Fruit fly (Drosophila melanogaster) whole organism, embryonic: ENCODE data around the gene CG34126.

Experiments
- Atf3 ChIP-seq: fragments of 200-800 bp; sonication (Bioruptor generic); optimal IDR thresholded peaks from 3 replicates; lab custom pipeline; 2016; ENCODE audit warnings: missing biosample characterization, missing genetic modification characterization
- Awh ChIP-seq: fragments of 200-800 bp; sonication (Bioruptor generic); IDR thresholded peaks from 2 replicates; pipeline ENCODE4, ENCODE4 v1.3.6; 2022; ENCODE audit warnings: missing biosample characterization, missing genetic modification characterization
- CG10321 ChIP-seq: fragments of 200-800 bp; sonication (Bioruptor generic); IDR thresholded peaks from 2 replicates; pipeline ENCODE4 v1.3.6; 2022; ENCODE audit warnings: missing biosample characterization, missing genetic modification characterization
- CG12155 ChIP-seq: fragments of 200-800 bp; sonication (Bioruptor generic); optimal IDR thresholded peaks from 3 replicates; lab custom pipeline; 2016; ENCODE audit warnings: missing biosample characterization, missing genetic modification characterization
- CG12659 ChIP-seq: fragments of 200-800 bp; sonication (Bioruptor generic); optimal IDR thresholded peaks from 3 replicates; lab custom pipeline; 2017; ENCODE audit warnings: mild to moderate bottlenecking, missing biosample characterization, missing genetic modification reagents, missing genetic modification characterization
- CG14014 ChIP-seq: fragments of 200-800 bp; sonication (Bioruptor generic); IDR thresholded peaks from 2 replicates; pipeline ENCODE4 v1.3.6; 2022; ENCODE audit warnings: missing biosample characterization, missing genetic modification characterization
- CG1529 ChIP-seq: fragments of 200-800 bp; sonication (Bioruptor generic); optimal IDR thresholded peaks from 3 replicates; lab custom pipeline; 2018; ENCODE audit warnings: missing biosample characterization, missing genetic modification characterization
- CG15601 ChIP-seq: fragments of 200-800 bp; sonication (Bioruptor generic); optimal IDR thresholded peaks from 3 replicates; lab custom pipeline; 2019; ENCODE audit warnings: missing biosample characterization, mild to moderate bottlenecking, missing genetic modification characterization, moderate library complexity
- CG15696 ChIP-seq: fragments of 200-800 bp; sonication (Bioruptor generic); optimal IDR thresholded peaks from 2 replicates; lab custom pipeline; 2019; ENCODE audit warnings: missing biosample characterization, mild to moderate bottlenecking, missing genetic modification characterization, moderate library complexity
- CG16813 ChIP-seq: fragments of 200-800 bp; sonication (Bioruptor generic); IDR thresholded peaks from 3 replicates; pipeline ENCODE4 v1.3.6; 2022; ENCODE audit warnings: missing biosample characterization, missing genetic modification characterization; ENCODE audit not compliant: partially characterized antibody
- CG16815 ChIP-seq: fragments of 200-800 bp; sonication (Bioruptor generic); optimal IDR thresholded peaks from 3 replicates; lab custom pipeline; 2017; ENCODE audit warnings: missing biosample characterization, mild to moderate bottlenecking, missing genetic modification characterization
- CG17612 ChIP-seq: fragments of 200-800 bp; sonication (Bioruptor generic); IDR thresholded peaks from 2 replicates; pipeline ENCODE4 v1.3.6; 2022; ENCODE audit warnings: missing biosample characterization, missing genetic modification characterization
- CG18599 ChIP-seq: fragments of 200-800 bp; sonication (Bioruptor generic); optimal IDR thresholded peaks from 3 replicates; lab custom pipeline; 2017; ENCODE audit warnings: missing biosample characterization, missing genetic modification characterization, mild to moderate bottlenecking, moderate library complexity, missing genetic modification reagents
- CG2889 ChIP-seq: fragments of 200-800 bp; sonication (Bioruptor generic); IDR thresholded peaks from 3 replicates; pipeline ENCODE4 v1.3.6; 2022; ENCODE audit warnings: missing biosample characterization, missing genetic modification characterization
- CG30020 ChIP-seq: fragments of 200-800 bp; optimal IDR thresholded peaks from 2 replicates; lab custom pipeline; 2019; ENCODE audit warnings: missing biosample characterization, mild to moderate bottlenecking, missing genetic modification characterization, moderate library complexity
- CG31441 ChIP-seq: fragments of 200-800 bp; sonication (Bioruptor generic); IDR thresholded peaks from 2 replicates; pipeline ENCODE4 v1.3.6; 2022; ENCODE audit warnings: missing biosample characterization, missing genetic modification characterization
- CG3407 ChIP-seq: fragments of 200-800 bp; sonication (Bioruptor generic); optimal IDR thresholded peaks from 2 replicates; lab custom pipeline; 2018; ENCODE audit warnings: missing biosample characterization, mild to moderate bottlenecking, missing genetic modification characterization
- CG34376 ChIP-seq: fragments of 200-800 bp; sonication (Bioruptor generic); optimal IDR thresholded peaks from 2 replicates; lab custom pipeline; 2018; ENCODE audit warnings: missing biosample characterization, mild to moderate bottlenecking, missing genetic modification characterization
- CG3847 ChIP-seq: fragments of 200-800 bp; sonication (Bioruptor generic); IDR thresholded peaks from 2 replicates; pipeline ENCODE4 v1.3.6; 2022; ENCODE audit warnings: missing biosample characterization, missing genetic modification characterization
- CG4707 ChIP-seq: fragments of 200-800 bp; sonication (Bioruptor generic); optimal IDR thresholded peaks from 2 replicates; lab custom pipeline; 2018; ENCODE audit warnings: missing biosample characterization, mild to moderate bottlenecking, missing genetic modification characterization, moderate library complexity
- CG5180 ChIP-seq: fragments of 200-800 bp; sonication (Bioruptor generic); optimal IDR thresholded peaks from 3 replicates; lab custom pipeline; 2017; ENCODE audit warnings: missing biosample characterization, missing genetic modification characterization, mild to moderate bottlenecking, moderate library complexity, missing genetic modification reagents
- CG7786 ChIP-seq: fragments of 200-800 bp; sonication (Bioruptor generic); optimal IDR thresholded peaks from 2 replicates; lab custom pipeline; 2016; ENCODE audit warnings: missing biosample characterization, missing genetic modification characterization
- D19A ChIP-seq: fragments of 200-800 bp; optimal IDR thresholded peaks from 3 replicates; lab custom pipeline; 2019; ENCODE audit warnings: missing biosample characterization, mild to moderate bottlenecking, missing genetic modification characterization, moderate library complexity
- Deaf1 ChIP-seq: fragments of 200-800 bp; optimal IDR thresholded peaks from 3 replicates; lab custom pipeline; 2019; ENCODE audit warnings: missing biosample characterization, mild to moderate bottlenecking, missing genetic modification characterization, moderate library complexity
- Drgx ChIP-seq: fragments of 200-800 bp; sonication (Bioruptor generic); IDR thresholded peaks from 2 replicates; pipeline ENCODE4 v1.3.6; 2022; ENCODE audit warnings: missing biosample characterization, missing genetic modification characterization
- E2f2 ChIP-seq: fragments of 200-800 bp; sonication (Bioruptor generic); IDR thresholded peaks from 2 replicates; pipeline ENCODE4 v1.3.6; 2022; ENCODE audit warnings: missing biosample characterization, missing genetic modification characterization
- Ets97D ChIP-seq: fragments of 200-800 bp; sonication (Bioruptor generic); optimal IDR thresholded peaks from 3 replicates; lab custom pipeline; 2016; ENCODE audit warnings: missing biosample characterization, missing genetic modification characterization
- Fer1 ChIP-seq: fragments of 200-800 bp; sonication (Bioruptor generic); optimal IDR thresholded peaks from 2 replicates; lab custom pipeline; 2017; ENCODE audit warnings: missing biosample characterization, mild to moderate bottlenecking, missing genetic modification characterization
- Fer2 ChIP-seq: fragments of 200-800 bp; sonication (Bioruptor generic); optimal IDR thresholded peaks from 2 replicates; lab custom pipeline; 2018; ENCODE audit warnings: missing biosample characterization, mild to moderate bottlenecking, missing genetic modification characterization, moderate library complexity
- H2.0 ChIP-seq: fragments of 200-800 bp; sonication (Bioruptor generic); IDR thresholded peaks from 2 replicates; pipeline ENCODE4 v1.3.6; 2022; ENCODE audit warnings: missing biosample characterization, missing genetic modification characterization
- Hand ChIP-seq: fragments of 200-800 bp; sonication (Bioruptor generic); optimal IDR thresholded peaks from 2 replicates; lab custom pipeline; 2017; ENCODE audit warnings: mild to moderate bottlenecking, missing biosample characterization, missing genetic modification reagents, missing genetic modification characterization
- Myb ChIP-seq: fragments of 200-800 bp; sonication (Bioruptor generic); optimal IDR thresholded peaks from 2 replicates; lab custom pipeline; 2016; ENCODE audit warnings: missing biosample characterization, missing genetic modification characterization
- NK7.1 ChIP-seq: fragments of 200-800 bp; sonication (Bioruptor generic); optimal IDR thresholded peaks from 3 replicates; lab custom pipeline; 2016; ENCODE audit warnings: missing biosample characterization, missing genetic modification characterization
- TFAM ChIP-seq: fragments of 200-800 bp; sonication (Bioruptor generic); optimal IDR thresholded peaks from 2 replicates; lab custom pipeline; 2017; ENCODE audit warnings: missing biosample characterization, missing genetic modification characterization, inconsistent platforms
- cato ChIP-seq: fragments of 200-800 bp; sonication (Bioruptor generic); optimal IDR thresholded peaks from 2 replicates; lab custom pipeline; 2016; ENCODE audit warnings: missing biosample characterization, missing genetic modification characterization, borderline replicate concordance
- caup ChIP-seq: fragments of 200-800 bp; sonication (Bioruptor generic); optimal IDR thresholded peaks from 3 replicates; lab custom pipeline; 2017; ENCODE audit warnings: missing biosample characterization, mild to moderate bottlenecking, missing genetic modification characterization, moderate library complexity; ENCODE audit not compliant: severe bottlenecking
- dpn ChIP-seq, 2 experiments: fragments of 200-800 bp; sonication (Bioruptor generic); optimal IDR thresholded peaks; 3 replicates each; lab custom pipeline; 2016; ENCODE audit warnings: missing biosample characterization in 2 of 2, missing genetic modification characterization in 2 of 2
- ewg ChIP-seq: fragments of 200-800 bp; sonication (Bioruptor generic); optimal IDR thresholded peaks from 3 replicates; lab custom pipeline; 2017; ENCODE audit warnings: mild to moderate bottlenecking, missing biosample characterization, missing genetic modification reagents, missing genetic modification characterization
- fd102C ChIP-seq: fragments of 200-800 bp; sonication (Bioruptor generic); optimal IDR thresholded peaks from 2 replicates; lab custom pipeline; 2018; ENCODE audit warnings: missing biosample characterization, mild to moderate bottlenecking, missing genetic modification characterization, moderate library complexity
- fu2 ChIP-seq: fragments of 200-800 bp; sonication (Bioruptor generic); optimal IDR thresholded peaks from 2 replicates; lab custom pipeline; 2016; ENCODE audit warnings: missing biosample characterization, missing genetic modification characterization
- h ChIP-seq: fragments of >200 bp; optimal IDR thresholded peaks from 2 replicates; lab custom pipeline; 2017
- jigr1 ChIP-seq: fragments of 200-800 bp; sonication (Bioruptor generic); IDR thresholded peaks from 3 replicates; pipeline ENCODE4 v1.3.6; 2022; ENCODE audit warnings: missing biosample characterization, missing genetic modification characterization
- mirr ChIP-seq: fragments of 200-800 bp; sonication (Bioruptor generic); optimal IDR thresholded peaks from 3 replicates; lab custom pipeline; 2018; ENCODE audit warnings: missing biosample characterization, mild to moderate bottlenecking, missing genetic modification characterization
- pan ChIP-seq, 4 experiments: fragments of >200 bp in 3 of 4; fragments of 200-800 bp in 1 of 4; sonication (Bioruptor generic) in 1 of 4; optimal IDR thresholded peaks in 3 of 4; IDR thresholded peaks in 1 of 4; 2 replicates each; pipeline versions ENCODE4 v1.3.6 to Lab custom; 2017 to 2022; ENCODE audit warnings: missing biosample characterization in 2 of 4, missing genetic modification characterization in 2 of 4, mixed read lengths in 1 of 4
- peb ChIP-seq: fragments of 200-800 bp; sonication (Bioruptor generic); IDR thresholded peaks from 2 replicates; pipeline ENCODE4 v1.3.6; 2022; ENCODE audit warnings: missing biosample characterization, missing genetic modification characterization
- phol ChIP-seq: fragments of 200-800 bp; sonication (Bioruptor generic); optimal IDR thresholded peaks from 3 replicates; lab custom pipeline; 2018; ENCODE audit warnings: missing biosample characterization, mild to moderate bottlenecking, missing genetic modification characterization, moderate library complexity
- prd ChIP-seq, 3 experiments: fragments of >200 bp in 2 of 3; fragments of 200-800 bp in 1 of 3; sonication (Bioruptor generic) in 1 of 3; optimal IDR thresholded peaks in 2 of 3; IDR thresholded peaks in 1 of 3; 2 replicates in 2 of 3; 3 replicates in 1 of 3; pipeline versions ENCODE4 v1.3.6 to Lab custom; 2017 to 2022; ENCODE audit warnings: missing biosample characterization in 1 of 3, missing genetic modification characterization in 1 of 3
- slbo ChIP-seq: fragments of 200-800 bp; sonication (Bioruptor generic); IDR thresholded peaks from 2 replicates; pipeline ENCODE4 v1.3.6; 2022; ENCODE audit warnings: missing biosample characterization, missing genetic modification characterization
- yki ChIP-seq: fragments of >200 bp; optimal IDR thresholded peaks from 3 replicates; lab custom pipeline; 2018
- zen ChIP-seq: fragments of 200-800 bp; sonication (Bioruptor generic); optimal IDR thresholded peaks from 3 replicates; lab custom pipeline; 2018; ENCODE audit warnings: missing biosample characterization, mild to moderate bottlenecking, missing genetic modification characterization, moderate library complexity

The CG34126 gene

dm6 chr2L:4936325-4936869 lies 45.0 kb upstream of the CG34126 start, which contains the start of gene hoe2 (continued):
- TF ChIP-seq CG14014 (GFP tag; lab: Robert Waterston, UW), result no peak
- no peak for TF ChIP-seq dpn (GFP tag; optimal IDR thresholded peaks at IDR 0.05; lab: Kevin White, UChicago)
- TF ChIP-seq CG30020 (tag; lab: Kevin White, UChicago), result no peak
- TF ChIP-seq Deaf1 (tag; lab: Kevin White, UChicago), result peak; percentile 94
- no peak for TF ChIP-seq cato
- TF ChIP-seq CG7786 (GFP tag; lab: Kevin White, UChicago), result no peak
- TF ChIP-seq Atf3, result no peak
- peak; percentile 94 for TF ChIP-seq CG15601 (tag; lab: Kevin White, UChicago)
- TF ChIP-seq CG31441 (GFP tag; lab: Robert Waterston, UW), result no peak
- TF ChIP-seq CG16815 (GFP tag; lab: Kevin White, UChicago), result no peak
- TF ChIP-seq CG2889 (GFP tag; lab: Robert Waterston, UW), result no peak
- TF ChIP-seq CG3407, result no peak
- no peak for TF ChIP-seq jigr1 (GFP tag; lab: Robert Waterston, UW)
- 0 out of 2 replicates have a peak, but pooled peaks have one; percentile 16 for TF ChIP-seq Drgx
- TF ChIP-seq Awh (GFP tag; lab: Robert Waterston, UW), result no peak
- no peak for TF ChIP-seq fu2
- TF ChIP-seq CG1529 (GFP tag; lab: Kevin White, UChicago), result no peak
- TF ChIP-seq Ets97D (GFP tag; lab: Kevin White, UChicago), result no peak
- no peak for TF ChIP-seq Myb (GFP tag; lab: Kevin White, UChicago)
- TF ChIP-seq CG16813, result no peak
- peak; percentile 38 for TF ChIP-seq Hand (GFP tag; lab: Kevin White, UChicago)
- TF ChIP-seq TFAM (GFP tag; lab: Kevin White, UChicago), result no peak
- no peak for TF ChIP-seq pan (optimal IDR thresholded peaks at IDR 0.05; lab: Kevin White, UChicago)
- no peak for TF ChIP-seq pan (GFP tag; optimal IDR thresholded peaks at IDR 0.05 in 1 of 2, IDR thresholded peaks at IDR 0.05 in 1 of 2)
- TF ChIP-seq caup (GFP tag; lab: Kevin White, UChicago), result peak; percentile 7
- TF ChIP-seq zen (tag; lab: Kevin White, UChicago), result no peak
- no peak for TF ChIP-seq phol (tag; lab: Kevin White, UChicago)
- TF ChIP-seq fd102C, result no peak
- TF ChIP-seq CG18599 (GFP tag; lab: Kevin White, UChicago), result peak; percentile 57
- no peak for TF ChIP-seq slbo (GFP tag; lab: Robert Waterston, UW)
- no peak for TF ChIP-seq h (lab: Kevin White, UChicago)
- no peak for TF ChIP-seq CG10321 (GFP tag; lab: Robert Waterston, UW)
- no peak for TF ChIP-seq CG15696
- no peak for TF ChIP-seq E2f2 (GFP tag; lab: Robert Waterston, UW)
- no peak for TF ChIP-seq mirr (GFP tag; lab: Kevin White, UChicago)
- no peak for TF ChIP-seq CG12659 (GFP tag; lab: Kevin White, UChicago)
- no peak for TF ChIP-seq H2.0 (GFP tag; lab: Robert Waterston, UW)
- TF ChIP-seq D19A, result no peak
- no peak for TF ChIP-seq NK7.1 (GFP tag; lab: Kevin White, UChicago)
- peak; percentile 57 for TF ChIP-seq ewg (GFP tag; lab: Kevin White, UChicago)
- TF ChIP-seq Fer2 (tag; lab: Kevin White, UChicago), result no peak
- peak; percentile 80 for TF ChIP-seq Fer1 (GFP tag; lab: Kevin White, UChicago)
- no peak for TF ChIP-seq CG4707 (GFP tag; lab: Kevin White, UChicago)
- no peak for TF ChIP-seq prd (optimal IDR thresholded peaks at IDR 0.05; lab: Kevin White, UChicago)
- no peak for TF ChIP-seq prd (GFP tag; IDR thresholded peaks at IDR 0.05; lab: Robert Waterston, UW)
- no peak for TF ChIP-seq CG3847 (GFP tag; lab: Robert Waterston, UW)
- no peak for TF ChIP-seq yki (lab: Kevin White, UChicago)
- peak; percentile 37 for TF ChIP-seq CG34376 (GFP tag; lab: Kevin White, UChicago)
- TF ChIP-seq CG12155 (GFP tag; lab: Kevin White, UChicago), result no peak
- no peak for TF ChIP-seq CG17612 (GFP tag; lab: Robert Waterston, UW)
- no peak for TF ChIP-seq CG5180 (GFP tag; lab: Kevin White, UChicago)
- TF ChIP-seq peb (GFP tag; lab: Robert Waterston, UW), result no peak
